Fruit fly (Drosophila melanogaster) whole organism, prepupa: ENCODE results near the gene CG13972.

Source experiments
- Blimp-1 ChIP-seq: fragments of 200-800 bp; sonication (Bioruptor generic); optimal IDR thresholded peaks from 3 replicates; lab custom pipeline; 2017; ENCODE audit warnings: missing biosample characterization, missing genetic modification characterization, mild to moderate bottlenecking, moderate library complexity, missing genetic modification reagents
- CG10631 ChIP-seq: fragments of 200-800 bp; sonication (Bioruptor generic); optimal IDR thresholded peaks from 2 replicates; lab custom pipeline; 2016; ENCODE audit warnings: missing biosample characterization, missing genetic modification characterization
- CG9139 ChIP-seq: fragments of 200-800 bp; sonication (Bioruptor generic); optimal IDR thresholded peaks from 3 replicates; lab custom pipeline; 2017; ENCODE audit warnings: missing biosample characterization, mild to moderate bottlenecking, missing genetic modification characterization
- Sox15 ChIP-seq: fragments of 200-800 bp; sonication (Bioruptor generic); optimal IDR thresholded peaks from 3 replicates; lab custom pipeline; 2016; ENCODE audit warnings: missing biosample characterization, missing genetic modification characterization
- lz ChIP-seq: fragments of 200-800 bp; sonication (Bioruptor generic); optimal IDR thresholded peaks from 3 replicates; lab custom pipeline; 2016; ENCODE audit warnings: missing biosample characterization, missing genetic modification characterization
- net ChIP-seq: fragments of 200-800 bp; sonication (Bioruptor generic); optimal IDR thresholded peaks from 3 replicates; lab custom pipeline; 2016; ENCODE audit warnings: missing biosample characterization, missing genetic modification characterization

DNA sequence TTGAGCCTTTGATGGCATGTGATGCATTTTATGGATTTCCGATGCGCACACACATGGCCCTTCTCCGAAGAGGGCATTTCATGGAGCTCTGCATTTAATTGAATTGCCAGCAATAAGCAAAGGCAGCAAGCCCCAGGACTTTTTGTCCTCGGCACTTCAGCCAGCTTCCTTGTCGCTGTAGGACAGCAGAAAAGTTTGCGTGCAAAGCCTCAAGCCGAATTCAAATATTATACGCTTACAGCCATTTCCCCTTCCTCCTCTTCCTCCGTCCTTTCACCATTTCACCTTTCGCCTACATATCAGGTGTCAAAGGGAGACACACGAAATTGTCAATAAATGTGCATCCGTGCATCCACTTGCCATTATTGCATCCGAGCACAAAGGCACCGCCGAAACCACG, 19.4 kb downstream of the CG13972 start:
- TF ChIP-seq Blimp-1 (GFP tag; lab: Kevin White, UChicago) (no peak), lz (no peak), Sox15 (GFP tag; lab: Kevin White, UChicago) (no peak), CG9139 (GFP tag; lab: Kevin White, UChicago) (no peak), net (GFP tag; lab: Kevin White, UChicago) (no peak), CG10631 (GFP tag; lab: Kevin White, UChicago) (no peak)
